Worm (Caenorhabditis elegans): ENCODE measurements around the gene unc-83.

ce11 chrV:6511121-6511520 is 46.3 kb downstream of the unc-83 start, which contains the start of gene ubh-1:
- TF ChIP-seq ceh-36 (tag; optimal IDR thresholded peaks at IDR 0.05): no peak
- TF ChIP-seq ama-1 (optimal IDR thresholded peaks at IDR 0.05): no peak
- TF ChIP-seq aly-1 (tag; optimal IDR thresholded peaks at IDR 0.05): no peak
